Worm (Caenorhabditis elegans): Measurements from ENCODE around the gene K03B4.1.

The K03B4.1 gene

DNA sequence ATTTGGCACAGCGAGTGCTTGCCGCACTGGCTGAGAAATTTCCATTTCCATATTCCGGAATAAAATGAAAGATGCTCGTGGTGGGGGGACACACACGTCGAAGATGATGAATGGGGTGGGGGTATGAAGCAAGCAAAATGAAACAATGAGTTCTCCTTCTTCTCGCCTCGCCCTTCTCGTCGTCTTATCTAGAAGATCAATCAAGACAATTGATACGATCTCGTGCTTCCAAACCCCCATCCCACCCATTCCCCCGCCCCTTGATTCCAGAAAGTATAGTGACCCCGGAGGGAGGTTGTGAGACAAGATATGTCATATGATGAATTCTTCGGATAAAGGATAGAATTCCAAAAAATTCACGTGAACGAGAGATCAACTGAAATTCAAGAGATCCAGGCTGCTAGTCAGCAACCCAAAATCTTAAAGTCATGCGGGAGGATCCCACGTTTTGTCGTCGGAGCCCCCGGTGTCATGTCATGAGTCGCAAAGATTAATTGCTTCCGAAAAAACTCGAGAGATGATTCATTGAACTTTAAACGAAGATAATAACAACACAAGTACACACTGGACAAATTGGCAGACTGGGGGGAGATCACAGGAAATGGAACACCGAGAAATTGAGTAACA, 5.4 kb downstream of the K03B4.1 start (continued):
- no peak for TF ChIP-seq alr-1 (tag; optimal IDR thresholded peaks at IDR 0.05)
- no peak for TF ChIP-seq elt-3 (tag; optimal IDR thresholded peaks at IDR 0.05)
- peak; percentile 8 for TF ChIP-seq C34F6.9 (tag; optimal IDR thresholded peaks at IDR 0.05)
- TF ChIP-seq snpc-4 (tag; optimal IDR thresholded peaks at IDR 0.05): no peak

DNA sequence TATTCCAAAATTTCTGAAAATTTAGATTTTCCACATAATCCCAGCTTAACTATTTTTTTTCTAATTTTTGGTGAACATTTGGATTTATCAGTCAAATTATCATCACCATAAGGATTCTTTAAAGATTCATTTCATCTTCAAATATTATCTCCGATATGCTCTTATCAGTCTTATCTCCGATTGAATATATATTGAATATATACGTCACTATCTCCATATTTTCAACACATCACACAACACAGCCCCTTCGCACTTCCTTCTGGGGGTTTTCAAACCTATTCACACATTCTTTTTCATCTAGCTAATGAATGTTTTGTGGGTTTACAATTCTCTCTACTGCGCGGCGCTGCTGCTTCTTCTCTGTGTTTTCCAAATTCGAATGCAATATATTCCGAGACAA, 9.5 kb downstream of the K03B4.1 start:
- TF ChIP-seq ztf-4 (tag; optimal IDR thresholded peaks at IDR 0.05) (no peak), fos-1 (tag; optimal IDR thresholded peaks at IDR 0.05) (no peak), lin-11 (tag; optimal IDR thresholded peaks at IDR 0.05) (no peak), blmp-1 (tag; optimal IDR thresholded peaks at IDR 0.05; ENCODE audit: insufficient read depth) (no peak), unc-62 (GFP tag; optimal IDR thresholded peaks at IDR 0.05) (no peak), ceh-16 (tag; optimal IDR thresholded peaks at IDR 0.05) (no peak), ZK546.5 (tag; optimal IDR thresholded peaks at IDR 0.05) (no peak), egl-27 (tag; optimal IDR thresholded peaks at IDR 0.05) (no peak)

DNA sequence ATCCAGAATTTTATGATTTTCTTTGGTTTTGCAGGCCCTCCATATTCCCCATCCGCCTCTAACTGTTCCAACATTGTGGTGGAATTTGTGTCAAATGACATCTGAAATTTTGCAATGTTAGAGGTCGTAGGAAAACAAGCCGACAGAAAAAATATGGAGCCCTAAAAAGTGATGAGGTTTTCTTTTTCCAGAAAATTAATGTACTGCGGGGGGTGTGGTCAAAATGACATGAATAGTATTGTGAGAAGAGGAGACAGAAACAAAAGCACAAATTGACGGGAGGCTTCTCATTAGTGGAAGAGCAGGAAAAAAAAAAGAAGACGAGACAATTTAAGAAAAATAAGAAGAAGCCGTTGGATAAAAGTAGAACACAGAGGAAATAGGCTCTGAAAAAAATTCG, 11.1 kb downstream of the K03B4.1 start, which contains the start of gene ZC266.1:
ZC266.1 (minus strand) TSS at position 101 of the 400 bp plus-strand sequence.
- TF ChIP-seq R02D3.7 (tag; optimal IDR thresholded peaks at IDR 0.05): no peak
- no peak for TF ChIP-seq lin-13 (GFP tag; optimal IDR thresholded peaks at IDR 0.05)
- TF ChIP-seq snpc-4 (tag; optimal IDR thresholded peaks at IDR 0.05): no peak
- TF ChIP-seq unc-39 (tag; optimal IDR thresholded peaks at IDR 0.05): no peak
- no peak for TF ChIP-seq alr-1 (tag; optimal IDR thresholded peaks at IDR 0.05)
- no peak for TF ChIP-seq ceh-82 (tag; optimal IDR thresholded peaks at IDR 0.05)
- TF ChIP-seq ztf-4 (tag; optimal IDR thresholded peaks at IDR 0.05): no peak
- TF ChIP-seq C34F6.9 (tag; optimal IDR thresholded peaks at IDR 0.05): no peak
- TF ChIP-seq aly-2 (tag; optimal IDR thresholded peaks at IDR 0.05): no peak
- TF ChIP-seq nhr-6 (tag; optimal IDR thresholded peaks at IDR 0.05): no peak
- TF ChIP-seq sma-9 (GFP tag; optimal IDR thresholded peaks at IDR 0.05): no peak
- no peak for TF ChIP-seq sma-9 (tag; optimal IDR thresholded peaks at IDR 0.05)
- no peak for TF ChIP-seq nhr-237 (tag; optimal IDR thresholded peaks at IDR 0.05)
- no peak for TF ChIP-seq nhr-25 (tag; optimal IDR thresholded peaks at IDR 0.05)
- no peak for TF ChIP-seq mdl-1 (tag; optimal IDR thresholded peaks at IDR 0.05)
- TF ChIP-seq peb-1 (tag; optimal IDR thresholded peaks at IDR 0.05): no peak
- no peak for TF ChIP-seq ztf-1 (GFP tag; conservative IDR thresholded peaks at IDR 0.05)

DNA sequence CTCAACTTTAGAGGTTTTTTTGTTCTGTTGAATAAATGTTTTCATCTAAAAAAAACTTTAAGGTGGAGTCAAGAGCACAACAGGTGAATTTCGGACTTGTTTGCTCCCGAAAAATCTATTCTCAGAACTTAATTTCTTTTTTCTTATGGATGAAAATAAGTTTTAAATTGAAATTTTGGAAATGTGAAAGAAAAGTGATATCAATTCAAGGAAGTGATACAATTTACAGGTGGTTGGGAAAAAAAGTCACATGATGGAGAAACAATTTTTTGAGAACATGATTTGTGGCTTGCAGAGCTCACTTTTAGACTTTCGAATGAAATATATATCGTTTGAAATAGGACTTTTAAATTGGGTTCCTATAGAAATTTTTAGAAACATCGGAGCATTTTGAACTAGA, 18.5 kb downstream of the K03B4.1 start:
- no peak for TF ChIP-seq egl-27 (tag; optimal IDR thresholded peaks at IDR 0.05)
- no peak for TF ChIP-seq alr-1 (tag; optimal IDR thresholded peaks at IDR 0.05)
- no peak for TF ChIP-seq elt-3 (tag; optimal IDR thresholded peaks at IDR 0.05)
- TF ChIP-seq gmeb-1 (tag; optimal IDR thresholded peaks at IDR 0.05): no peak
- no peak for TF ChIP-seq unc-39 (tag; optimal IDR thresholded peaks at IDR 0.05)
- TF ChIP-seq ama-1 (optimal IDR thresholded peaks at IDR 0.05): no peak
- no peak for TF ChIP-seq nhr-23 (tag; optimal IDR thresholded peaks at IDR 0.05)
- no peak for TF ChIP-seq lin-13 (GFP tag; optimal IDR thresholded peaks at IDR 0.05)
- TF ChIP-seq crh-2 (tag; optimal IDR thresholded peaks at IDR 0.05): no peak
- TF ChIP-seq ceh-16 (tag; optimal IDR thresholded peaks at IDR 0.05): no peak
- no peak for TF ChIP-seq nhr-129 (tag; optimal IDR thresholded peaks at IDR 0.05)

DNA sequence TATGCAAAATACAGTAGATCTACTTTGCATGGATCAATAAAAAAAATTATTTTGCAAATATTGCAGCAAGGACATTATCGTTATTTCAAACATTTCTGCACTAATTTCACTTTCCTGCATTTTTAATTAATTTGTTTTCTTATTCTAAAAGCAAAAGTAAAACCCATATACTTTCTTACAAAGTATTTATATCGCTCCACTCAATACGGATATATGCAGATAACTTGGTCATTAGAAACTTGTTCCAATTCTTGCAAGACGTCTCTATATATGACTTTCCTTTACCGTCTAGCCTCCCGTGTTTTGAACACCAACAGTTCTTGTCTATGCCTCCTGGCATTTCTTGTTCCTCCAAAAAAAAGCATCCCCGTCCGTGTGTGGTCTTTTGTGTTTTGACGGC, 21.3 kb downstream of the K03B4.1 start, which contains the start of gene oac-24:
oac-24 (plus strand) TSS at position 301 of the 400 bp plus-strand sequence.
- TF ChIP-seq ztf-11 (tag; optimal IDR thresholded peaks at IDR 0.05) (no peak), alr-1 (tag; optimal IDR thresholded peaks at IDR 0.05) (no peak), nhr-11 (tag; optimal IDR thresholded peaks at IDR 0.05) (no peak), unc-55 (GFP tag; optimal IDR thresholded peaks at IDR 0.05) (no peak), R02D3.7 (tag; optimal IDR thresholded peaks at IDR 0.05) (no peak), unc-39 (tag; optimal IDR thresholded peaks at IDR 0.05) (no peak)

DNA sequence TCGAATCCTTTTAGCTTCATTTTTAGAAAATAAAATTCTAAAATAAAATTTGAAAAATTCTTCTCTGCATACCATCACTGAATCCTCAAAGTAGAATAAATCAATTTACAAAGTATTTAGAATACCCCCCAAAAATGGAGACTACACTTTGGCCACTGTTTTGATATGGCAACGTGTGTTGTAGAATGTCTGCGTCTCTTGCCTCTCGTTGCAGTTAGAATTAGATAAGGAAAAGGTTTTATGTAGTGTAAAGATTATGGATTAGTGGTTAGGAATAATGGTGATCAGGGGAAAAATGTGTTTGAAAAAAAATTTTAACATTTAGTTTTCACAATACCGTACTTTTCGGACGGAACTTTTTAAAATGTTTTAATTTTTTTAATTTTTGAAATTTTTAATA, 30.8 kb downstream of the K03B4.1 start, which contains the start of gene prx-6:
prx-6 (minus strand) TSS at position 129 of the 400 bp plus-strand sequence.
- peak; percentile 41 for TF ChIP-seq fos-1 (tag; optimal IDR thresholded peaks at IDR 0.05)
- TF ChIP-seq peb-1 (tag; optimal IDR thresholded peaks at IDR 0.05): no peak
- no peak for TF ChIP-seq sem-4 (tag; optimal IDR thresholded peaks at IDR 0.05)
- TF ChIP-seq ceh-82 (tag; optimal IDR thresholded peaks at IDR 0.05): no peak
- TF ChIP-seq crh-2 (tag; optimal IDR thresholded peaks at IDR 0.05): peak; percentile 66
- TF ChIP-seq ama-1 (optimal IDR thresholded peaks at IDR 0.05): no peak
- TF ChIP-seq gmeb-1 (tag; optimal IDR thresholded peaks at IDR 0.05): peak; percentile 6
- no peak for TF ChIP-seq lin-39 (tag; optimal IDR thresholded peaks at IDR 0.05)
- no peak for TF ChIP-seq nhr-77 (tag; optimal IDR thresholded peaks at IDR 0.05)
